Fruit fly (Drosophila melanogaster): ENCODE measurements around the gene ClpP.
A peak's percentile ranks its signal among the peaks of the same experiment; 100 is the strongest.

ClpP gene

DNA sequence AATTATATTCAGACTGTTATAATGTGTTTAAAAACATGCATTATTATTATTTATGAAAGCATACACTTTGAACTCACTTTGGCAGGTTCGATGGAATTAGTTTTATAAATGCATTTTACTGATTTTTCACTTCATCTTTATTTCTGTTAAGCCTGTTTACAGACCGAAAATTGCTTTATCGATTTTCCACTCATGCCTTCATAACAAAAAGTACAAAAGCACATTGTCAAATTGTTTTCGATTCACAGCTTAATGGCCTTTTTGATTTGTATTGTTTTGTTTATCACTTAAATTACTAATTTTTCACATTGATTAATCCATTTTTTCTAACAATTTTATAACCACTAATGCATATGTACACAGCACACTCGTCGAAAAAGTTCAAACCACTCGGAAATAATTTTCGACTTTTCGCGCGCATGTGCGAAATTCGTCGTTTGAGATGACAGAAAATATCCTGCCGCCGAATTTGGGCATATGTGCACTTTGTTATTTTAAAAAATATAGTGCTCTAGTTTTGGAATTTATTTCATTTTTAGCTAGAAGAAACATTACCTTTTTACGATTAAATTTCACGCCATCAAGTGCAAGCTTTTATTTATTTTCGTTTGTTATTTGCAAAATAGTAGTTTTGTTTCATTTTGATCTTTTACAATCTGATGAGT is 17.1 kb downstream of the ClpP start, which contains the start of gene rho-5:
TSS of gene rho-5 (minus strand) at position 296 of the 665 bp plus-strand sequence.
- no peak for TF ChIP-seq CG8478 (optimal IDR thresholded peaks at IDR 0.05)

DNA sequence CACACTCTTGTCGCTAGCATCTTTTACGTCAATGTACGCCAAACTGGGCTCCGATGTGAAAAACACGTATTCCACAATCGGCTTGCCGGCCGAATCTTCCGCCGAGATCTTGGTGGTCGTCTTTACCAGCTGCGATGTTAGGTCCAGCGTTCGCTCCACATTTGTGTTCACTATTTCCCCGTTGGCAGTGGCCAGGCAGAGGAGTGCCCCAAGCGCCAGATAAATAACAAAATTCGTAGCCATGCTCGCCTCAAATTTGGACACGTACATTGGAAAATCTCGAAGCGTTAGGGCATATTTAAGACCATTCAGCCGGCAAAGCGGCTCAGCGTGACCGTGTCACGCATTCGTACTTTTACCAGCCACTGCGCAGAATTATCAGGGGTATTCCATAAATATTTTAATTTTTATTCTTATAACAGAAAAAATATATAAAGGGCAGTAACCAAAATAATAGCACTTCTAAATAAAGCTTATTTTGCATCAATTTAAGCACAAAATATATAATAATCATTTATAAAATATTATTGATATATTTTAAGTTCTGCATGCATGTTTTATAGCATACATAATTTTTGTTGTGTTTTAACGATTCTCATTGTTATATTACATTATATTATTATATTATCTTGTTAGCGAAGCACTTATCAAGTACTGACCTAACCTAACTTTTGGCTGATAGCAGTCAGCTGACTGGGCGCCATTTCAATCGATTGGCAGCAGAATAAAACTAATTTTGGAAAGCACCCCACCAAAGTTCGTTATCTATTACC is 19.1 kb downstream of the ClpP start, which contains the start of the genes CG33303 and dpr19:
TSS of gene CG33303 (minus strand) at position 294 of the 773 bp plus-strand sequence.
TSS of gene dpr19 (plus strand) at position 705 of the 773 bp plus-strand sequence.
- no peak for TF ChIP-seq CTCF (optimal IDR thresholded peaks at IDR 0.05)
- no peak for TF ChIP-seq CG8478 (optimal IDR thresholded peaks at IDR 0.05)

DNA sequence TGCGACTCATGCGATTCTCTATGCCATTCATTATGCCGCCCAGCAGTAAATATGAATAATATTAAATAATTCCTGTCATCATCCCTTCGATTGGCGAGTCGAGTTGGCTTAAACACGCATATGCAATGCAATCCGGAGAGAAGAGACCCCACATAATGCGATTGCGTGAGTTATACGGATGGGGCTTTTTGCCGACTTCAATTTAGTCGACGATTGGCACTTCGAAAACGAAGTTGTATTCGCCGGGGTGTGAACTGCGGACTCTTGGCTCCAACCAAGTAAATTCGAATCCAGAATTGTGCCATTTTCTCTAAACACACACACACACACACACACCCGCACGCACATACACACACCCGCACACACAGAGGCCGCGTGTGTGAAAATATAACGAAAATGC is 19.7 kb downstream of the ClpP start:
- TF ChIP-seq CTCF (optimal IDR thresholded peaks at IDR 0.05) (no peak), CG8478 (optimal IDR thresholded peaks at IDR 0.05) (no peak)

DNA sequence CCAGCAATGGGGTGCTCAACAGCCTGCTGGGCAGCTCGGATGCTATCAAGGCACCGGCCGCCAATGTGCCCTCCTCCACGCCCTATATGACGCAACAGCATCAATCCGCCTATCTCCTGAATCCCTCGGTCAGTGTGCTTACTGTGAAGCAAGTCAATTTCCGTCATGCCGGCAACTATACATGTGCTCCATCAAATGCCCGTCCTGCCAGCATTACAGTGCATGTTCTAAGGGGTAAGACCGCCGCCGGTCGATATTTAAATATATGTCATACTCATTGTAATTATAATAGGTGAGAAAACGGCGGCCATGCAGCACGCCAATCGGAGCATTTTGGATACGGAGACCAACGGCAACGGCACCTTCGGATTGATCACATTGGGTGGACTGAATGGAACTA is 22.0 kb downstream of the ClpP start:
- TF ChIP-seq CG8478 (optimal IDR thresholded peaks at IDR 0.05) (no peak), CTCF (optimal IDR thresholded peaks at IDR 0.05) (no peak)

DNA sequence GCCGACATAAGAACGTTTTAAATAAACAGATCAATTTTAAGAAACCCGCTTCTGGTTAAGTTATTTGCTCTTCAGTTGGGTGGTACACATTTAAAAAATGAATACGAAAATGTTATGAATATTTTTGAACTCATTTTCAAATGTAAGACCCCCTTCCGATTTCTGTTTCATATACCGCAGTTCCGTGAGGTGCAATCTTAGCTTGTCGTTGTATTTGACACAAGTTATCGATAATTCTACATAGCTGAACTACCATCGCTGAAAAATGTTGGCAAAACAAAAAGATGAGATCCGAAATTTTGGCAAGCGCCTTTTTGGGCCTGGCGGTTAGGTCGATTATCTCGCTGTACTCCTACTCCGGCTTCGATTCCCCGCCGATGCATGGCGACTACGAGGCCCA is 23.3 kb downstream of the ClpP start, which contains the start of gene gny:
TSS of gene gny (plus strand) at position 239 of the 400 bp plus-strand sequence.
- no peak for TF ChIP-seq CG8478 (optimal IDR thresholded peaks at IDR 0.05)
- TF ChIP-seq CTCF (optimal IDR thresholded peaks at IDR 0.05) = peak; percentile 12 to 32

DNA sequence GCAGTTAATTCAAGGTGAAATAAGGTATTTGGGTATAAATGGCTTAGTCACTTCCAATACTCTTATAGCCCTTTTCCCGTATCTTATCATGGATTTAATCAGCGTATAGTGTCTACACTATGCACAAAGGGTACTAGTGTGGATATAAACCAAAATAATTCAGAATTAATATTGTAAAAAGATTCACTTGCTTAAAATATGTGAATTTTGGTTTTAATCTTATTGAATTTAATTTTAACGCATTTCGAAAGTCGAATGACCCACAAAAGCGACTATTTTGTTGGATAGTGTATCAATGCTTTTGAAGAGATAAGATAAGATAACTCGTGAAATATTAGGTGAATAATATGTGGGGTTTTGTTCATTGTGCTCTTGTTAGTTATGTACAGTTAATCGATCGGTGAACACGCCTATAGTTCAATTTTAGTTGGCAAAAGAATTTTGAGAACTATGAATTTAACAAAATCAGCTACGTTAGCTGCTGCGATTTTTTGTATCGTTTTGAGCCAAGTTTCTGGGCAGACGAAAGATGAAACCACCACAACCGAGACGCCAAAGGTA is 25.4 kb downstream of the ClpP start, which contains the start of gene CG5096:
TSS of gene CG5096 (plus strand) at position 374 of the 561 bp plus-strand sequence.
- no peak for TF ChIP-seq CG8478 (optimal IDR thresholded peaks at IDR 0.05)
- no peak for TF ChIP-seq CTCF (optimal IDR thresholded peaks at IDR 0.05)

DNA sequence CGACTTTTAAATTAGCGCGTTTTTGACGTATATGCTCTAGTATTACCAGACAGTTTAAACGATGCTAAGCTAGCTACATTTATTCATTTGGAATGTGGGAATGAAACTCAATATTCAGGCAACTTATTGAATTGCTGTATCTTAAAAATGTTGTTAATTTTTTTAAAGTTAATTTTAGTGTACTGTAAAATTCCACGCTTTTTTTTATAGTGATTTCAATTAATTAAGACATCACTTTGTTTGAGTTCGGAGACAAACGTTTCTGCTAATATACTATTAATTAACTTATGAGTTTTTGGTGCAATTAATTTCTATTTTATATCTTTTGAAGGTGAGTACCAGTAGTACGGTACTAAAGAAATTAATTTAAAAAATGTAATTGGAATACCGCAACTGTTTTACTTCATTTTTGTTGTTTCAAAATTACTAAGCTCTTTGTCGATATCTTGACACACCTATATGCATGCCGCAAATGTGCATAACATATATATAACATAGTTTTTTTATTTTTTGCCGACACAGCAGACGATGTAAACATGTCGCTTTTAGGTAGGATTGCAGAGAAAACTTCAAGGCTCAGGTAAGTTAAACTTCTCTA is 29.7 kb downstream of the ClpP start, which contains the start of the genes Cdk1 and mRpS7:
TSS of gene Cdk1 (minus strand) at position 55 of the 598 bp plus-strand sequence.
TSS of gene mRpS7 (plus strand) at position 455 of the 598 bp plus-strand sequence.
- no peak for TF ChIP-seq CG8478 (optimal IDR thresholded peaks at IDR 0.05)

DNA sequence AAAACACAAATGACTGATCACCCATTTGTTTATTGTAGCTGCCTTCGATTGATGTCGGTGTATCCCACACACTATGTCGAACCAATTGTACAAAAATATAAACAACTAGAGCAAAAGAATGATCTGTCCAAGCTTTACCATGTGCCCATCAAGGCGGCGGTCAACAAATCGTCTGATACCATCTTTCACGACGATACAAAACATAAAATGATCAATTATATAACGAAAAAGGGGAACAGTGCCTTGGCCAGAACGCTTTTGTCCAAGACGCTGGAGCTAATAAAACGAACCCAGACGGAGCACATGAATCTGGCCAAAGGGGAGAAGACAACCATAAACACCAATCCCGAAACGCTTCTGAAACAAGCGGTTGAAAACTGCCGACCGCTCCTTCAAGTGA is 30.2 kb downstream of the ClpP start:
- TF ChIP-seq CG8478 (optimal IDR thresholded peaks at IDR 0.05) (no peak), CTCF (optimal IDR thresholded peaks at IDR 0.05) (no peak)

DNA sequence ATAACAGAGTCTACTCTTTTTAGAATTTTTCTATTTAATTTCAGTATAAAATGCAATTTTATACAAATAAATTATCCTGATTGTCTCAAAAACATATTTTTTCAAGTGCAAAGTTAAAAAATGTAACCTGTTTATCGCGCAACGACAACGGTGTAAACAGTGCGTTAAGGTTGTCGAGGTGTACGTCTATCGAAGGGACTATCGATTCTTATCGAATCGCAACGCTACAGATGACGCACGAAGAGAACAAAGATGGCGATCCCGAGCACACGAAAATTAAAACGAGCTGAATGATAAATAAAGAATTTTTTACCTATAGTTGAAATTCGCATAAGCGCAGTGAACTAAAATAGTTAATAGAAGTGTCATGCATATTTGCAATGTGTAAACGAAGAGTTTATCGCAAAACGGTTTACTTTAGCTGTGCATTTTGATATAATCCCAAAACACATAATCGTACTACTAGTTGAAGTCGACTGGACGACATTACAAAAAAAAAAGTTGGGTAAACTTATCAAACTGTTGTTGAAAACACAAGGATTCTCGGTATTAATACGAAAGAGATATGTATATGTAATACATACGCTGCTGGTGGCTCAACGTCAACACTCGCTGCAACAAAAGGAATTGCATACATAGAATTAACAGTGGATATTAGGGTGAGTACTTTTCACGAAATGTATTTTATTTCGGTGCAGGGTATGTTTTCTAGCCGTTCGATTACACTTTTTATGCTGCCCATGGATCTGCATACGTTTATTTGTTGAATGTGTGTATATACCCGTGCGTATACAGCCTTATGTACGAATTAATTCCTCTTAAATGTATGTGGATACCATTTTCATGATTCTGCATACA is 31.5 kb downstream of the ClpP start, which contains the start of gene da:
TSS of gene da (plus strand) at position 237 of the 858 bp plus-strand sequence.
- peak in 1 of 2 experiments; percentile 51 for TF ChIP-seq CTCF (optimal IDR thresholded peaks at IDR 0.05)
- TF ChIP-seq CG8478 (optimal IDR thresholded peaks at IDR 0.05) = no peak

DNA sequence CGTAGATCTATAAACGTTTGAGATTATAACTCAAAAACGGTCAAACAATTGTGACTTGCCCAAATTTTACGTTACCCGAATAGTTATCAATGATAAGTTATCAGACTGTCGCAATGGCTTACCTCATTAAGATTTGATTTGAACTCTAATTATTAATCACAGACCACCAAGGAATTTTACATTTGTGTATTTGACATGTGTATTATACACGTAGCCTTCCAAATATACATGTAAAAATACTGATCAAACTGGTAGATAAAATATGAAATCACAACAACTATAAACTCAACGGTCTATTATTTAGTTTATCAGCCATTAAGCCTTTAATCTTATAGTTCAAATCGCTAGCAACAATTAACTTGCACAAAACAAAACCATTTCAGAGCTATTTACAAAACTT is 36.9 kb downstream of the ClpP start:
- no peak for TF ChIP-seq CTCF (optimal IDR thresholded peaks at IDR 0.05)
- TF ChIP-seq CG8478 (optimal IDR thresholded peaks at IDR 0.05) = no peak

DNA sequence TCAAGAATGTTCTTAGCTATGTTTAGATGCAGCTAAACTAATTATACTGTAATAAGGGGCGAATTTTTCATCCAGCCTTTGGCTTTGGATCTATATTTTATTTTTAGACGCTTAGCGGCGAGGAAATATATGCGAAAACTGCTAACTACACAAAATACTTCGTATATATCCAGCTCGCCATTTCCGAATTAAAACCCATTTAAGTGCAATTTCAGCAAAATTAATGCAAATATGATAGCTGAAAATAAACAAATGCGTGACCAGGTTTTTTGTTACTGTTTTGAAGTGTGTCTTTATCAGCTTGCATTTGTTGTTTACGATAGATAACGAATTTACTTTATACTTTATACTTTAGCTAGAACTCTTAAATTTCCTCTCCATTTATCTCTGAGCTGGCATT is 38.4 kb downstream of the ClpP start:
- TF ChIP-seq CTCF (optimal IDR thresholded peaks at IDR 0.05) (no peak), CG8478 (optimal IDR thresholded peaks at IDR 0.05) (no peak)

DNA sequence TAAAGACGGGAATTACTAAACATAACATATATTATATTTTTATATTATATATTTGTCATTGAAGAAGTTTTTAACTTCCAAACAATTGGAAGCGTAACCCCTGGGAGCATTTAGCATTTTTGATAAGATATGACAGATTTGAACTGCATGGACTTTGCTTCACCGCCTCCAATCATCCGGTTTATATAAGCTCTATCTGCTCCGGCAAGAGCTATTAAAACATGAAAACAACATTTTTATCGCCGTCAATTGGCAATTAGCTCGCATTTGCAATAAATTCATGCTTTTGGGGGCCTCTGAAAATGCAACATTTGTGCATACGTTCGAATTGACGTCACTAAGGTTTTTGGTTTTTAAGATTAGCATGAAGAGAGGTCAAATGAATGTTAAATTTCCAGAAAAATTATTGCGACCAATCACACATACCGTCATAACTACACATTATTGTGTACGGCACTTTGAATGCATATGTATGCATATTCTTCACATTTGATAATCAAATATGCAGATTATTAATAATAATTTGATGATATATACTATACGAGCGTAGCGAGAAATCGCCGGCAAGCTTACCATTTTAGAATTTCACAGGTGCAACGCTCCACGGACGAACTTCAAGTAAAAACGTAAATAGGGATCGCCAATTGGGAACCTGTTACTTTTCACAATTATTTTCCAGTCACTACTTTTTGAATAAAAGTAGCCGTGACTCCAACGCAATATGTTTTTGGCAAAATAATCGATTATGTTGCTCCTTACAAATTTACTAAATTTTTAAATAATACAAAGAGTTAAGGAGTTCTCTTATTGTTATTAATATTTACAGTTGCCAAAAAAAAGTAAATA is 39.3 kb downstream of the ClpP start, which contains the start of gene Mdh1:
TSS of gene Mdh1 (minus strand) at position 691 of the 846 bp plus-strand sequence.
- TF ChIP-seq CG8478 (optimal IDR thresholded peaks at IDR 0.05) = no peak
- no peak for TF ChIP-seq CTCF (optimal IDR thresholded peaks at IDR 0.05)

DNA sequence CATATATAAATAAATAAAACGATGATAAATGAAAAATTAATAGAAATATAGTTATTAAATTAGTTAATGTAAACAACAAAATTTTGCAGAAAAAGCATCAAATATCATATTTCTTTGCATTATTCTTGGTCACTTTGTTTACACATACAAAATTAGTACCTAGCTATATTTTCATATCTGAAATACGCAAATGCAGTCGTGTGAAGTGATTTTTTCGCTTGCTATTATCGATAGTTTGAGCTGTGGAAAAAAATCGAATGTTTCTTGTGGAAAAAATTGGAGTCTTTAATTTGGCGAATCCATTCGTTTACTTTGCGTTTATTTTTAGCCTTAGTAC is 39.9 kb downstream of the ClpP start, which contains the start of gene Cnot4:
TSS of gene Cnot4 (plus strand) at position 229 of the 337 bp plus-strand sequence.
- TF ChIP-seq CG8478 (optimal IDR thresholded peaks at IDR 0.05) (no peak), CTCF (optimal IDR thresholded peaks at IDR 0.05) (no peak)

All from S2 (cell line).